Worm (Caenorhabditis elegans) whole organism, L2 larva: Measurements from ENCODE around the gene set-15.

Experiments used
- ama-1 ChIP-seq: fragments of 150-350 bp; optimal IDR thresholded peaks from 2 replicates; lab custom pipeline; 2018; ENCODE audit warnings: inconsistent platforms
- elt-1 ChIP-seq: fragments of 150-350 bp; optimal IDR thresholded peaks from 2 replicates; lab custom pipeline; 2014; ENCODE audit warnings: missing biosample characterization, missing genetic modification characterization
- mab-5 ChIP-seq: fragments of 150-350 bp; optimal IDR thresholded peaks from 2 replicates; lab custom pipeline; 2014; ENCODE audit warnings: missing biosample characterization, missing genetic modification characterization
- mdl-1 ChIP-seq, 2 experiments: fragments of 150-350 bp in 1 of 2; sonication (generic microtip) in 1 of 2; optimal IDR thresholded peaks; 2 replicates each; lab custom pipeline; 2017; ENCODE audit warnings: missing biosample characterization in 2 of 2, missing genetic modification characterization in 2 of 2
- nhr-11 ChIP-seq: fragments of 150-350 bp; optimal IDR thresholded peaks from 2 replicates; lab custom pipeline; 2014; ENCODE audit warnings: missing biosample characterization, missing genetic modification characterization
- peb-1 ChIP-seq: fragments of 150-350 bp; optimal IDR thresholded peaks from 2 replicates; lab custom pipeline; 2014; ENCODE audit warnings: missing biosample characterization, missing genetic modification characterization
- snpc-4 ChIP-seq: fragments of 150-350 bp; optimal IDR thresholded peaks from 2 replicates; lab custom pipeline; 2014; ENCODE audit warnings: missing biosample characterization, missing genetic modification characterization
- zag-1 ChIP-seq: fragments of 150-350 bp; optimal IDR thresholded peaks from 2 replicates; lab custom pipeline; 2014; ENCODE audit warnings: missing biosample characterization, missing genetic modification characterization
- ztf-1 ChIP-seq: fragments of 200-800 bp; sonication (Bioruptor generic); conservative IDR thresholded peaks from 2 replicates; pipeline ENCODE4 v1.3.6; 2022; ENCODE audit warnings: missing genetic modification characterization, missing compliant biosample characterization

DNA sequence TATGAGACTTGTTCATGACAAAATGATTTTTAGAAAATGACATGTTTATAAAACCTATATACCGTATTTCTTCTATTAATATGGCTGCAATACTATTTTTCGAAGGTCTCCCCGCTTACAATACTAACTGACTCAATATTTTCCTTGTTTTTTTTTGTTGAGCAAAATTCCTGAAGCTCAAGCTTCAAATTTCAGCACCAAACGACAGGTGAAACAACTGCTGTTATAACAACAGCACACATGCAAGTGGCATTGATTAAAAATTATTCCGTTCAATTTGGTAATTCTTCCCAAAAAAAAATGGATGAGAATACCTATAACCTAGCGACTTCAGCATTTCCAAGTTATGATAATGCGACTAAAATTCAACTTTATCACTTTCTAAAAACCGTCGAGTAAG, 34.2 kb upstream of the set-15 start, which contains the start of gene srw-94:
- TF ChIP-seq ama-1 (lab: Kevin White, UChicago) (no peak), mab-5 (tag; lab: Kevin White, UChicago) (no peak), elt-1 (tag; lab: Kevin White, UChicago) (no peak), mdl-1 (tag; optimal IDR thresholded peaks at IDR 0.05; lab: Kevin White, UChicago) (no peak), peb-1 (tag; lab: Kevin White, UChicago) (no peak), snpc-4 (tag; lab: Kevin White, UChicago) (no peak), zag-1 (no peak), nhr-11 (tag; lab: Kevin White, UChicago) (no peak), ztf-1 (GFP tag; lab: Robert Waterston, UW) (no peak)
